Worm (Caenorhabditis elegans) whole organism, L1 larva: ENCODE results near the gene M106.3.

Experiments
- C16A3.4 ChIP-seq: fragments of 150-350 bp; optimal IDR thresholded peaks from 2 replicates; lab custom pipeline; 2014; ENCODE audit warnings: missing biosample characterization, missing genetic modification characterization
- C34B4.2 ChIP-seq: sonication (generic microtip); optimal IDR thresholded peaks from 2 replicates; lab custom pipeline; 2017; ENCODE audit warnings: mild to moderate bottlenecking, missing genetic modification characterization, missing compliant biosample characterization
- F16B12.6 ChIP-seq: fragments of 150-350 bp; optimal IDR thresholded peaks from 2 replicates; lab custom pipeline; 2014; ENCODE audit warnings: missing biosample characterization, missing genetic modification characterization
- ceh-63 ChIP-seq: fragments of 200-800 bp; sonication (Bioruptor generic); optimal IDR thresholded peaks from 2 replicates; lab custom pipeline; 2018; ENCODE audit warnings: mild to moderate bottlenecking, missing genetic modification characterization, missing compliant biosample characterization
- ceh-8 ChIP-seq: fragments of 200-800 bp; sonication (Bioruptor generic); optimal IDR thresholded peaks from 2 replicates; lab custom pipeline; 2018; ENCODE audit warnings: mild to moderate bottlenecking, missing genetic modification characterization, moderate library complexity, missing compliant biosample characterization
- ceh-82 ChIP-seq, 3 experiments: fragments of 150-350 bp in 1 of 3; sonication (generic microtip) in 2 of 3; optimal IDR thresholded peaks; 2 replicates each; lab custom pipeline; 2014 to 2017; ENCODE audit warnings: missing biosample characterization in 3 of 3, missing genetic modification characterization in 3 of 3
- ceh-88 ChIP-seq: fragments of 200-800 bp; sonication (Bioruptor generic); IDR thresholded peaks from 2 replicates; pipeline ENCODE4 v1.3.6; 2022; ENCODE audit warnings: missing genetic modification characterization, missing compliant biosample characterization
- ceh-90 ChIP-seq: sonication (generic microtip); optimal IDR thresholded peaks from 2 replicates; lab custom pipeline; 2016; ENCODE audit warnings: missing genetic modification characterization, missing compliant biosample characterization
- ces-1 ChIP-seq: fragments of 150-350 bp; optimal IDR thresholded peaks from 2 replicates; lab custom pipeline; 2014; ENCODE audit warnings: missing biosample characterization, missing genetic modification reagents, missing genetic modification characterization
- efl-1 ChIP-seq, 4 experiments: fragments of 150-350 bp; optimal IDR thresholded peaks in 3 of 4; peaks in 1 of 4; 1 replicate in 1 of 4; 2 replicates in 3 of 4; lab custom pipeline; 2014; ENCODE audit warnings: missing biosample characterization in 2 of 4, missing genetic modification characterization in 2 of 4, missing genetic modification reagents in 2 of 4
- egl-13 ChIP-seq: sonication (generic microtip); optimal IDR thresholded peaks from 2 replicates; lab custom pipeline; 2016; ENCODE audit warnings: missing genotype, missing genetic modification reagents, missing genetic modification characterization, missing compliant biosample characterization
- egl-27 ChIP-seq, 2 experiments: fragments of 150-350 bp in 1 of 2; sonication (generic microtip); optimal IDR thresholded peaks; 3 replicates each; lab custom pipeline; 2017 to 2018; ENCODE audit warnings: missing biosample characterization in 2 of 2, missing genetic modification characterization in 2 of 2, missing genetic modification reagents in 2 of 2
- fkh-4 ChIP-seq: sonication (generic microtip); optimal IDR thresholded peaks from 2 replicates; lab custom pipeline; 2016; ENCODE audit warnings: missing compliant biosample characterization, missing genetic modification characterization, borderline replicate concordance
- fkh-8 ChIP-seq: sonication (generic microtip); optimal IDR thresholded peaks from 2 replicates; lab custom pipeline; 2016; ENCODE audit warnings: mild to moderate bottlenecking, missing genetic modification characterization, missing compliant biosample characterization
- fos-1 ChIP-seq: fragments of 150-350 bp; optimal IDR thresholded peaks from 2 replicates; lab custom pipeline; 2014; ENCODE audit warnings: missing biosample characterization, missing genetic modification characterization
- grh-1 ChIP-seq: fragments of 200-800 bp; sonication (Bioruptor generic); IDR thresholded peaks from 2 replicates; pipeline ENCODE4 v1.3.6; 2022; ENCODE audit warnings: missing genetic modification reagents, missing genetic modification characterization, missing compliant biosample characterization
- hlh-17 ChIP-seq: fragments of 200-800 bp; sonication (Bioruptor generic); optimal IDR thresholded peaks from 2 replicates; lab custom pipeline; 2018; ENCODE audit warnings: missing genetic modification characterization, mild to moderate bottlenecking, missing compliant biosample characterization, moderate library complexity, borderline replicate concordance
- hlh-4 ChIP-seq: sonication (generic microtip); optimal IDR thresholded peaks from 2 replicates; lab custom pipeline; 2016; ENCODE audit warnings: mild to moderate bottlenecking, missing genetic modification characterization, missing compliant biosample characterization
- hpl-2 ChIP-seq: fragments of 150-350 bp; optimal IDR thresholded peaks from 2 replicates; lab custom pipeline; 2014; ENCODE audit warnings: missing biosample characterization, missing genetic modification reagents, missing genetic modification characterization
- irx-1 ChIP-seq: sonication (generic microtip); optimal IDR thresholded peaks from 2 replicates; lab custom pipeline; 2016; ENCODE audit warnings: missing genetic modification characterization, missing compliant biosample characterization
- isw-1 ChIP-seq: fragments of 200-800 bp; sonication (Bioruptor generic); IDR thresholded peaks from 2 replicates; pipeline ENCODE4 v1.3.6; 2022; ENCODE audit warnings: missing genetic modification characterization, missing compliant biosample characterization
- jun-1 ChIP-seq: fragments of 150-350 bp; optimal IDR thresholded peaks from 2 replicates; lab custom pipeline; 2014; ENCODE audit warnings: missing biosample characterization, missing genetic modification reagents, missing genetic modification characterization
- lin-13 ChIP-seq: fragments of 150-350 bp; optimal IDR thresholded peaks from 2 replicates; lab custom pipeline; 2014; ENCODE audit warnings: missing biosample characterization, missing genetic modification reagents, missing genetic modification characterization
- lin-35 ChIP-seq, 2 experiments: fragments of 150-350 bp; optimal IDR thresholded peaks; 2 replicates each; lab custom pipeline; 2014; ENCODE audit warnings: missing biosample characterization in 2 of 2, missing genetic modification characterization in 2 of 2, missing genetic modification reagents in 2 of 2
- lin-39 ChIP-seq: fragments of 150-350 bp; optimal IDR thresholded peaks from 2 replicates; lab custom pipeline; 2014; ENCODE audit warnings: missing biosample characterization, missing genetic modification reagents, missing genetic modification characterization
- mab-9 ChIP-seq: fragments of 200-800 bp; sonication (Bioruptor generic); IDR thresholded peaks from 2 replicates; pipeline ENCODE4 v1.3.6; 2022; ENCODE audit warnings: missing genetic modification reagents, missing genetic modification characterization, missing compliant biosample characterization
- mdl-1 ChIP-seq, 2 experiments: fragments of 150-350 bp; optimal IDR thresholded peaks; 2 replicates each; lab custom pipeline; 2014 to 2017; ENCODE audit warnings: missing biosample characterization in 2 of 2, missing genetic modification characterization in 2 of 2, inconsistent platforms in 1 of 2
- mep-1 ChIP-seq: fragments of 150-350 bp; optimal IDR thresholded peaks from 2 replicates; lab custom pipeline; 2014; ENCODE audit warnings: missing biosample characterization, missing genetic modification characterization
- nhr-11 ChIP-seq: fragments of 150-350 bp; optimal IDR thresholded peaks from 2 replicates; lab custom pipeline; 2014; ENCODE audit warnings: missing biosample characterization, missing genetic modification characterization
- nhr-12 ChIP-seq: sonication (generic microtip); optimal IDR thresholded peaks from 2 replicates; lab custom pipeline; 2017; ENCODE audit warnings: missing biosample characterization, missing genetic modification characterization
- nhr-19 ChIP-seq: fragments of 200-800 bp; sonication (Bioruptor generic); conservative IDR thresholded peaks from 2 replicates; pipeline ENCODE4 v1.3.6; 2022; ENCODE audit warnings: missing genetic modification characterization, missing compliant biosample characterization
- nhr-20 ChIP-seq: sonication (generic microtip); optimal IDR thresholded peaks from 2 replicates; lab custom pipeline; 2016; ENCODE audit warnings: mild to moderate bottlenecking, missing genetic modification characterization, missing compliant biosample characterization
- nhr-237 ChIP-seq: fragments of 150-350 bp; optimal IDR thresholded peaks from 2 replicates; lab custom pipeline; 2014; ENCODE audit warnings: missing biosample characterization, missing genetic modification characterization
- nhr-47 ChIP-seq: sonication (generic microtip); optimal IDR thresholded peaks from 2 replicates; lab custom pipeline; 2016; ENCODE audit warnings: mild to moderate bottlenecking, missing genetic modification characterization, moderate library complexity, missing compliant biosample characterization
- nhr-71 ChIP-seq: sonication (generic microtip); optimal IDR thresholded peaks from 2 replicates; lab custom pipeline; 2016; ENCODE audit warnings: mild to moderate bottlenecking, missing genetic modification characterization, moderate library complexity, missing compliant biosample characterization
- nhr-77 ChIP-seq: fragments of 150-350 bp; optimal IDR thresholded peaks from 2 replicates; lab custom pipeline; 2014; ENCODE audit warnings: missing biosample characterization, missing genetic modification characterization
- nhr-84 ChIP-seq: sonication (generic microtip); optimal IDR thresholded peaks from 2 replicates; lab custom pipeline; 2017; ENCODE audit warnings: missing biosample characterization, missing genetic modification characterization
- nhr-85 ChIP-seq: sonication (generic microtip); peaks from one replicate; lab custom pipeline; 2016; ENCODE audit warnings: missing genetic modification characterization, inconsistent platforms, missing compliant biosample characterization
- nhr-90 ChIP-seq: sonication (generic microtip); optimal IDR thresholded peaks from 2 replicates; lab custom pipeline; 2016; ENCODE audit warnings: mild to moderate bottlenecking, missing genetic modification characterization, missing compliant biosample characterization; ENCODE audit not compliant: poor library complexity
- rnt-1 ChIP-seq: sonication (generic microtip); optimal IDR thresholded peaks from 2 replicates; lab custom pipeline; 2016; ENCODE audit warnings: mild to moderate bottlenecking, missing genetic modification characterization, moderate library complexity, missing compliant biosample characterization
- skn-1 ChIP-seq: fragments of 150-350 bp; optimal IDR thresholded peaks from 2 replicates; lab custom pipeline; 2014; ENCODE audit warnings: missing biosample characterization, missing genetic modification characterization
- snu-23 ChIP-seq: sonication (generic microtip); optimal IDR thresholded peaks from 2 replicates; lab custom pipeline; 2016; ENCODE audit warnings: missing genetic modification characterization, missing compliant biosample characterization
- sox-4 ChIP-seq: sonication (generic microtip); optimal IDR thresholded peaks from 2 replicates; lab custom pipeline; 2016; ENCODE audit warnings: missing genetic modification characterization, missing compliant biosample characterization
- sup-37 ChIP-seq: fragments of 200-800 bp; sonication (Bioruptor generic); optimal IDR thresholded peaks from 2 replicates; lab custom pipeline; 2018; ENCODE audit warnings: mild to moderate bottlenecking, missing genetic modification characterization, missing compliant biosample characterization
- tlp-1 ChIP-seq: fragments of 150-350 bp; optimal IDR thresholded peaks from 2 replicates; lab custom pipeline; 2014; ENCODE audit warnings: missing biosample characterization, missing genetic modification characterization
- unc-130 ChIP-seq: fragments of 150-350 bp; optimal IDR thresholded peaks from 2 replicates; lab custom pipeline; 2017; ENCODE audit warnings: missing biosample characterization, missing genetic modification characterization, inconsistent platforms
- unc-30 ChIP-seq: sonication (generic microtip); optimal IDR thresholded peaks from 2 replicates; lab custom pipeline; 2017; ENCODE audit warnings: missing biosample characterization, missing genetic modification characterization
- unc-62 ChIP-seq: fragments of 150-350 bp; optimal IDR thresholded peaks from 2 replicates; lab custom pipeline; 2014; ENCODE audit warnings: missing biosample characterization, missing genetic modification reagents, missing genetic modification characterization
- vab-15 ChIP-seq: sonication (generic microtip); optimal IDR thresholded peaks from 2 replicates; lab custom pipeline; 2017; ENCODE audit warnings: missing genotype, mild to moderate bottlenecking, missing genetic modification characterization, missing compliant biosample characterization
- xbp-1 ChIP-seq: sonication (generic microtip); optimal IDR thresholded peaks from 2 replicates; lab custom pipeline; 2016; ENCODE audit warnings: missing genetic modification characterization, missing compliant biosample characterization
- zag-1 ChIP-seq: fragments of 150-350 bp; optimal IDR thresholded peaks from 2 replicates; lab custom pipeline; 2014; ENCODE audit warnings: missing biosample characterization, missing genetic modification characterization
- ztf-11 ChIP-seq, 2 experiments: sonication (generic microtip); optimal IDR thresholded peaks; 2 replicates each; lab custom pipeline; 2016 to 2017; ENCODE audit warnings: missing genetic modification characterization in 2 of 2, missing biosample characterization in 1 of 2, missing compliant biosample characterization in 1 of 2

Gene M106.3

ce11 chrII:10868670-10869246, 8.0 kb upstream of the M106.3 start, which contains the start of the genes gmps-1 and cap-2:
TSS of gene gmps-1 (minus strand) at chrII:10868720.
TSS of gene cap-2 (plus strand) at chrII:10869196.
- TF ChIP-seq efl-1 (optimal IDR thresholded peaks at IDR 0.05; lab: Kevin White, UChicago) (peak; percentile 95 to 97), efl-1 (GFP tag; optimal IDR thresholded peaks at IDR 0.05 in 1 of 2; lab: Kevin White, UChicago) (peak; percentile 83 to 99), fkh-8 (tag; lab: Kevin White, UChicago) (peak; percentile 96), lin-13 (GFP tag; lab: Kevin White, UChicago) (peak; percentile 95), ceh-8 (peak; percentile 94), C16A3.4 (tag; lab: Kevin White, UChicago) (peak; percentile 94), lin-35 (GFP tag; optimal IDR thresholded peaks at IDR 0.05; lab: Kevin White, UChicago) (peak; percentile 86 to 91), sox-4 (tag; lab: Kevin White, UChicago) (peak; percentile 91), nhr-12 (tag; lab: Kevin White, UChicago) (no peak), mep-1 (tag; lab: Kevin White, UChicago) (peak; percentile 94), snu-23 (GFP tag; lab: Kevin White, UChicago) (peak; percentile 98), egl-13 (tag; lab: Kevin White, UChicago) (peak; percentile 96), mdl-1 (tag; optimal IDR thresholded peaks at IDR 0.05; lab: Kevin White, UChicago) (peak in 1 of 2 experiments; percentile 86), vab-15 (tag; lab: Kevin White, UChicago) (peak; percentile 63), ceh-63 (GFP tag; lab: Kevin White, UChicago) (no peak), nhr-85 (tag; lab: Kevin White, UChicago) (peak; percentile 98), rnt-1 (tag; lab: Kevin White, UChicago) (peak; percentile 98), mab-9 (GFP tag; lab: Robert Waterston, UW) (peak; percentile 95), hpl-2 (peak; percentile 91), sup-37 (GFP tag; lab: Kevin White, UChicago) (peak; percentile 96), unc-130 (tag; lab: Kevin White, UChicago) (peak; percentile 89), egl-27 (tag; optimal IDR thresholded peaks at IDR 0.05; lab: Kevin White, UChicago) (peak; percentile 31 to 64), nhr-84 (tag; lab: Kevin White, UChicago) (peak; percentile 28), zag-1 (peak; percentile 78), unc-30 (tag; lab: Kevin White, UChicago) (peak; percentile 49), grh-1 (GFP tag; lab: Robert Waterston, UW) (peak; percentile 95), nhr-11 (tag; lab: Kevin White, UChicago) (peak; percentile 92), ceh-90 (peak; percentile 76), hlh-17 (no peak), C34B4.2 (tag; lab: Kevin White, UChicago) (peak; percentile 88), nhr-90 (tag; lab: Kevin White, UChicago) (peak; percentile 96), ceh-82 (tag; optimal IDR thresholded peaks at IDR 0.05; lab: Kevin White, UChicago) (peak; percentile 96 to 99 (median 98)), isw-1 (peak; percentile 97), nhr-77 (tag; lab: Kevin White, UChicago) (peak; percentile 90), ces-1 (GFP tag; lab: Kevin White, UChicago) (no peak), hlh-4 (no peak), nhr-71 (tag; lab: Kevin White, UChicago) (peak; percentile 99), nhr-47 (tag; lab: Kevin White, UChicago) (peak; percentile 98), fkh-4 (tag; lab: Kevin White, UChicago) (peak; percentile 85), ztf-11 (tag; optimal IDR thresholded peaks at IDR 0.05; lab: Kevin White, UChicago) (peak; percentile 42 to 92), ceh-88 (GFP tag; lab: Robert Waterston, UW) (peak; percentile 92), nhr-19 (GFP tag; lab: Robert Waterston, UW) (peak; percentile 97), irx-1 (tag; lab: Kevin White, UChicago) (peak; percentile 97), F16B12.6 (tag; lab: Kevin White, UChicago) (peak; percentile 71), nhr-237 (tag; lab: Kevin White, UChicago) (peak; percentile 76), nhr-20 (tag; lab: Kevin White, UChicago) (peak; percentile 98), fos-1 (tag; lab: Kevin White, UChicago) (peak; percentile 93), xbp-1 (tag; lab: Kevin White, UChicago) (peak; percentile 96), tlp-1 (tag; lab: Kevin White, UChicago) (no peak), jun-1 (peak; percentile 95), skn-1 (tag; lab: Kevin White, UChicago) (peak; percentile 96), lin-39 (tag; lab: Kevin White, UChicago) (peak; percentile 97), unc-62 (GFP tag; lab: Kevin White, UChicago) (peak; percentile 78)
